Worm (Caenorhabditis elegans) whole organism, L3 larva: ENCODE data around the gene F07H5.13.

Source experiments
- R02D3.7 ChIP-seq: fragments of 150-350 bp; optimal IDR thresholded peaks from 2 replicates; lab custom pipeline; 2014; ENCODE audit warnings: missing biosample characterization, missing genetic modification characterization
- ZK546.5 ChIP-seq: sonication (generic microtip); optimal IDR thresholded peaks from 2 replicates; lab custom pipeline; 2017; ENCODE audit warnings: missing biosample characterization, missing genetic modification characterization
- aly-2 ChIP-seq: fragments of 150-350 bp; optimal IDR thresholded peaks from 2 replicates; lab custom pipeline; 2014; ENCODE audit warnings: missing biosample characterization, missing genetic modification characterization
- ama-1 ChIP-seq: fragments of 150-350 bp; optimal IDR thresholded peaks from 2 replicates; lab custom pipeline; 2018
- ceh-16 ChIP-seq: sonication (generic microtip); optimal IDR thresholded peaks from 2 replicates; lab custom pipeline; 2017; ENCODE audit warnings: missing biosample characterization, missing genetic modification characterization
- ceh-28 ChIP-seq: fragments of 150-350 bp; optimal IDR thresholded peaks from 2 replicates; lab custom pipeline; 2014; ENCODE audit warnings: missing biosample characterization, missing genetic modification reagents, missing genetic modification characterization
- ceh-82 ChIP-seq: fragments of 150-350 bp; optimal IDR thresholded peaks from 2 replicates; lab custom pipeline; 2014; ENCODE audit warnings: missing biosample characterization, missing genetic modification characterization
- ceh-9 ChIP-seq: sonication (generic microtip); optimal IDR thresholded peaks from 2 replicates; lab custom pipeline; 2018; ENCODE audit warnings: missing biosample characterization, missing genetic modification characterization
- daf-12 ChIP-seq: fragments of 150-350 bp; optimal IDR thresholded peaks from 2 replicates; lab custom pipeline; 2014; ENCODE audit warnings: missing biosample characterization, missing genetic modification reagents, missing genetic modification characterization
- egl-27 ChIP-seq: sonication (generic microtip); optimal IDR thresholded peaks from 4 replicates; lab custom pipeline; 2017; ENCODE audit warnings: missing biosample characterization, missing genetic modification reagents, missing genetic modification characterization
- egl-5 ChIP-seq: fragments of 150-350 bp; optimal IDR thresholded peaks from 2 replicates; lab custom pipeline; 2017; ENCODE audit warnings: missing biosample characterization, missing genetic modification reagents, missing genetic modification characterization, inconsistent platforms
- elt-1 ChIP-seq: fragments of 150-350 bp; optimal IDR thresholded peaks from 2 replicates; lab custom pipeline; 2014; ENCODE audit warnings: missing biosample characterization, missing genetic modification characterization
- elt-2 ChIP-seq: sonication (generic microtip); optimal IDR thresholded peaks from 2 replicates; lab custom pipeline; 2016; ENCODE audit warnings: missing genetic modification reagents, mild to moderate bottlenecking, missing genetic modification characterization, missing compliant biosample characterization
- elt-3 ChIP-seq, 3 experiments: fragments of 150-350 bp in 1 of 3; sonication (generic microtip) in 2 of 3; optimal IDR thresholded peaks; 2 replicates in 2 of 3; 4 replicates in 1 of 3; lab custom pipeline; 2014 to 2017; ENCODE audit warnings: missing biosample characterization in 3 of 3, missing genetic modification characterization in 3 of 3
- eor-1 ChIP-seq, 2 experiments: fragments of 150-350 bp; optimal IDR thresholded peaks; 2 replicates each; lab custom pipeline; 2014 to 2018; ENCODE audit warnings: missing biosample characterization in 2 of 2, missing genetic modification characterization in 2 of 2
- fkh-10 ChIP-seq: sonication (generic microtip); optimal IDR thresholded peaks from 2 replicates; lab custom pipeline; 2017; ENCODE audit warnings: missing biosample characterization, missing genetic modification reagents, missing genetic modification characterization
- fkh-2 ChIP-seq: fragments of 150-350 bp; optimal IDR thresholded peaks from 2 replicates; lab custom pipeline; 2014; ENCODE audit warnings: missing biosample characterization, missing genetic modification reagents, missing genetic modification characterization
- fos-1 ChIP-seq: fragments of 150-350 bp; optimal IDR thresholded peaks from 2 replicates; lab custom pipeline; 2014; ENCODE audit warnings: missing biosample characterization, missing genetic modification characterization
- hmg-11 ChIP-seq: sonication (generic microtip); optimal IDR thresholded peaks from 2 replicates; lab custom pipeline; 2016; ENCODE audit warnings: missing genetic modification characterization, missing compliant biosample characterization
- jun-1 ChIP-seq: fragments of 150-350 bp; optimal IDR thresholded peaks from 2 replicates; lab custom pipeline; 2014; ENCODE audit warnings: missing biosample characterization, missing genetic modification reagents, missing genetic modification characterization
- lin-15B ChIP-seq: fragments of 150-350 bp; optimal IDR thresholded peaks from 2 replicates; lab custom pipeline; 2014; ENCODE audit warnings: missing biosample characterization, missing genetic modification characterization
- lin-39 ChIP-seq: fragments of 150-350 bp; optimal IDR thresholded peaks from 2 replicates; lab custom pipeline; 2018; ENCODE audit warnings: missing biosample characterization, missing genetic modification reagents, missing genetic modification characterization
- lsy-12 ChIP-seq: sonication (generic microtip); optimal IDR thresholded peaks from 2 replicates; lab custom pipeline; 2016; ENCODE audit warnings: mild to moderate bottlenecking, missing genetic modification characterization, missing compliant biosample characterization
- mdl-1 ChIP-seq: fragments of 150-350 bp; optimal IDR thresholded peaks from 2 replicates; lab custom pipeline; 2014; ENCODE audit warnings: missing biosample characterization, missing genetic modification characterization
- mml-1 ChIP-seq: fragments of 150-350 bp; sonication (generic microtip); optimal IDR thresholded peaks from 3 replicates; lab custom pipeline; 2014; ENCODE audit warnings: missing biosample characterization, missing genetic modification characterization
- nfya-1 ChIP-seq: sonication (generic microtip); optimal IDR thresholded peaks from 2 replicates; lab custom pipeline; 2017; ENCODE audit warnings: missing genetic modification characterization, mild to moderate bottlenecking, missing compliant biosample characterization, antibody characterized with exemption, moderate library complexity; ENCODE audit not compliant: insufficient read depth
- nhr-11 ChIP-seq: fragments of 150-350 bp; optimal IDR thresholded peaks from 2 replicates; lab custom pipeline; 2014; ENCODE audit warnings: missing biosample characterization, missing genetic modification characterization
- nhr-12 ChIP-seq: fragments of 150-350 bp; optimal IDR thresholded peaks from 2 replicates; lab custom pipeline; 2014; ENCODE audit warnings: missing biosample characterization, missing genetic modification characterization
- nhr-23 ChIP-seq: fragments of 150-350 bp; optimal IDR thresholded peaks from 2 replicates; lab custom pipeline; 2014; ENCODE audit warnings: missing biosample characterization, missing genetic modification reagents, missing genetic modification characterization
- nhr-237 ChIP-seq: fragments of 150-350 bp; optimal IDR thresholded peaks from 2 replicates; lab custom pipeline; 2014; ENCODE audit warnings: missing biosample characterization, missing genetic modification characterization
- nhr-25 ChIP-seq: sonication (generic microtip); optimal IDR thresholded peaks from 2 replicates; lab custom pipeline; 2017; ENCODE audit warnings: missing biosample characterization, missing genetic modification characterization
- nhr-28 ChIP-seq: fragments of 150-350 bp; optimal IDR thresholded peaks from 2 replicates; lab custom pipeline; 2014; ENCODE audit warnings: missing biosample characterization, missing genetic modification characterization
- nhr-43 ChIP-seq: sonication (generic microtip); optimal IDR thresholded peaks from 2 replicates; lab custom pipeline; 2016; ENCODE audit warnings: mild to moderate bottlenecking, missing genetic modification characterization, missing compliant biosample characterization; ENCODE audit not compliant: poor library complexity, severe bottlenecking
- nhr-67 ChIP-seq: fragments of 150-350 bp; optimal IDR thresholded peaks from 2 replicates; lab custom pipeline; 2014; ENCODE audit warnings: missing biosample characterization, missing genetic modification characterization
- nhr-76 ChIP-seq: fragments of 150-350 bp; sonication (generic microtip); optimal IDR thresholded peaks from 5 replicates; lab custom pipeline; 2014; ENCODE audit warnings: missing biosample characterization, missing genetic modification characterization
- nhr-77 ChIP-seq: fragments of 150-350 bp; optimal IDR thresholded peaks from 2 replicates; lab custom pipeline; 2014; ENCODE audit warnings: missing biosample characterization, missing genetic modification characterization
- pha-4 ChIP-seq: fragments of 150-350 bp; optimal IDR thresholded peaks from 2 replicates; lab custom pipeline; 2014; ENCODE audit warnings: missing biosample characterization, missing genetic modification reagents, missing genetic modification characterization
- pqm-1 ChIP-seq: fragments of 150-350 bp; optimal IDR thresholded peaks from 2 replicates; lab custom pipeline; 2017; ENCODE audit warnings: missing biosample characterization, missing genetic modification characterization, inconsistent platforms
- sea-2 ChIP-seq: fragments of 150-350 bp; sonication (generic microtip); optimal IDR thresholded peaks from 4 replicates; lab custom pipeline; 2014; ENCODE audit warnings: missing biosample characterization, missing genetic modification reagents, missing genetic modification characterization
- skn-1 ChIP-seq: fragments of 150-350 bp; optimal IDR thresholded peaks from 2 replicates; lab custom pipeline; 2014; ENCODE audit warnings: missing biosample characterization, missing genetic modification characterization
- snpc-4 ChIP-seq: fragments of 150-350 bp; optimal IDR thresholded peaks from 2 replicates; lab custom pipeline; 2014; ENCODE audit warnings: missing biosample characterization, missing genetic modification characterization
- tbx-2 ChIP-seq: sonication (generic microtip); optimal IDR thresholded peaks from 2 replicates; lab custom pipeline; 2016; ENCODE audit warnings: mild to moderate bottlenecking, missing genetic modification characterization, missing compliant biosample characterization
- unc-39 ChIP-seq: sonication (generic microtip); optimal IDR thresholded peaks from 4 replicates; lab custom pipeline; 2017; ENCODE audit warnings: missing biosample characterization, missing genetic modification characterization
- unc-62 ChIP-seq: fragments of 150-350 bp; sonication (generic microtip); optimal IDR thresholded peaks from 4 replicates; lab custom pipeline; 2014; ENCODE audit warnings: missing biosample characterization, missing genetic modification reagents, missing genetic modification characterization
- zag-1 ChIP-seq: fragments of 150-350 bp; optimal IDR thresholded peaks from 2 replicates; lab custom pipeline; 2014; ENCODE audit warnings: missing biosample characterization, missing genetic modification characterization
- ztf-11 ChIP-seq: fragments of 150-350 bp; optimal IDR thresholded peaks from 2 replicates; lab custom pipeline; 2014; ENCODE audit warnings: missing biosample characterization, missing genetic modification characterization
- ztf-4 ChIP-seq: fragments of 150-350 bp; optimal IDR thresholded peaks from 2 replicates; lab custom pipeline; 2014; ENCODE audit warnings: missing biosample characterization, missing genetic modification characterization

Gene F07H5.13

ce11 chrII:8741277-8741676 lies 49.1 kb upstream of the F07H5.13 start:
- TF ChIP-seq nhr-25 (tag; lab: Kevin White, UChicago) = peak; percentile 20
- no peak for TF ChIP-seq hmg-11
- TF ChIP-seq ceh-28 (tag; lab: Kevin White, UChicago) = no peak
- peak; percentile 25 for TF ChIP-seq pha-4 (tag; lab: Kevin White, UChicago)
- no peak for TF ChIP-seq nhr-76 (tag; lab: Kevin White, UChicago)
- peak; percentile 64 for TF ChIP-seq mdl-1
- no peak for TF ChIP-seq mml-1
- no peak for TF ChIP-seq nhr-77 (tag; lab: Kevin White, UChicago)
- no peak for TF ChIP-seq sea-2 (GFP tag; lab: Kevin White, UChicago)
- TF ChIP-seq aly-2 (tag; lab: Kevin White, UChicago) = no peak
- no peak for TF ChIP-seq ceh-9
- TF ChIP-seq lin-39 (tag; lab: Kevin White, UChicago) = no peak
- TF ChIP-seq zag-1 = no peak
- peak; percentile 86 for TF ChIP-seq egl-5 (tag; lab: Kevin White, UChicago)
- TF ChIP-seq ceh-82 = no peak
- no peak for TF ChIP-seq ama-1
- no peak for TF ChIP-seq egl-27 (tag; lab: Kevin White, UChicago)
- no peak for TF ChIP-seq fkh-2 (tag; lab: Kevin White, UChicago)
- TF ChIP-seq nhr-28 = no peak
- TF ChIP-seq unc-62 = no peak
- no peak for TF ChIP-seq nhr-11 (tag; lab: Kevin White, UChicago)
- TF ChIP-seq R02D3.7 = no peak
- no peak for TF ChIP-seq jun-1
- peak; percentile 26 for TF ChIP-seq nfya-1 (tag; lab: Kevin White, UChicago)
- no peak for TF ChIP-seq pqm-1
- TF ChIP-seq elt-2 (tag; lab: Kevin White, UChicago) = peak; percentile 50
- no peak for TF ChIP-seq skn-1 (tag; lab: Kevin White, UChicago)
- no peak for TF ChIP-seq fkh-10 (GFP tag; lab: Kevin White, UChicago)
- TF ChIP-seq, all 47 proteins: peak for 6

- peak; percentile 80 for TF ChIP-seq nhr-11 (tag; lab: Kevin White, UChicago)
- TF ChIP-seq elt-3 (tag; optimal IDR thresholded peaks at IDR 0.05; lab: Kevin White, UChicago) = peak in 2 of 3 experiments; percentile 21 to 59
- TF ChIP-seq zag-1 = no peak
- TF ChIP-seq R02D3.7 = no peak
- TF ChIP-seq pha-4 (tag; lab: Kevin White, UChicago) = no peak
- peak; percentile 18 for TF ChIP-seq pqm-1
- TF ChIP-seq daf-12 (tag; lab: Kevin White, UChicago) = no peak
- no peak for TF ChIP-seq nhr-28
- TF ChIP-seq hmg-11 = no peak
- TF ChIP-seq nhr-23 = peak; percentile 85
- TF ChIP-seq snpc-4 (tag; lab: Kevin White, UChicago) = no peak
- TF ChIP-seq egl-27 (tag; lab: Kevin White, UChicago) = peak; percentile 34
- TF ChIP-seq ceh-9 = no peak
- TF ChIP-seq nhr-77 (tag; lab: Kevin White, UChicago) = no peak
- TF ChIP-seq nhr-237 (tag; lab: Kevin White, UChicago) = no peak
- TF ChIP-seq ztf-4 (tag; lab: Kevin White, UChicago) = peak; percentile 31
- TF ChIP-seq ZK546.5 = no peak
- TF ChIP-seq ama-1 = peak; percentile 63
- TF ChIP-seq tbx-2 (tag; lab: Kevin White, UChicago) = peak; percentile 52
- peak; percentile 4 for TF ChIP-seq lsy-12 (tag; lab: Kevin White, UChicago)
- peak; percentile 72 for TF ChIP-seq elt-2 (tag; lab: Kevin White, UChicago)
- no peak for TF ChIP-seq unc-62
- TF ChIP-seq egl-5 (tag; lab: Kevin White, UChicago) = no peak
- TF ChIP-seq fkh-2 (tag; lab: Kevin White, UChicago) = no peak
- no peak for TF ChIP-seq ceh-28 (tag; lab: Kevin White, UChicago)
- no peak for TF ChIP-seq nhr-67
- TF ChIP-seq eor-1 (tag; optimal IDR thresholded peaks at IDR 0.05; lab: Kevin White, UChicago) = no peak
- no peak for TF ChIP-seq mml-1
- no peak for TF ChIP-seq skn-1 (tag; lab: Kevin White, UChicago)
- no peak for TF ChIP-seq fkh-10 (GFP tag; lab: Kevin White, UChicago)
- TF ChIP-seq jun-1 = peak; percentile 66
- TF ChIP-seq lin-39 (tag; lab: Kevin White, UChicago) = no peak
- no peak for TF ChIP-seq fos-1 (tag; lab: Kevin White, UChicago)
- no peak for TF ChIP-seq ztf-11 (tag; lab: Kevin White, UChicago)
- TF ChIP-seq nfya-1 (tag; lab: Kevin White, UChicago) = peak; percentile 42
- TF ChIP-seq nhr-76 (tag; lab: Kevin White, UChicago) = no peak
- TF ChIP-seq nhr-43 (tag; lab: Kevin White, UChicago) = peak; percentile 95
- TF ChIP-seq nhr-25 (tag; lab: Kevin White, UChicago) = peak; percentile 88
- TF ChIP-seq ceh-82 = no peak
- no peak for TF ChIP-seq sea-2 (GFP tag; lab: Kevin White, UChicago)
- no peak for TF ChIP-seq nhr-12 (tag; lab: Kevin White, UChicago)
- no peak for TF ChIP-seq aly-2 (tag; lab: Kevin White, UChicago)
- no peak for TF ChIP-seq ceh-16
- no peak for TF ChIP-seq lin-15B
- TF ChIP-seq elt-1 = peak; percentile 82
- no peak for TF ChIP-seq unc-39
Observed at ce11 chrII:8742006-8742847, 48.1 kb upstream of the F07H5.13 start.
